Worm (Caenorhabditis elegans) whole organism, late embryonic: ENCODE results near the gene Y57G11B.3.

ENCODE experiments used
- ama-1 ChIP-seq: fragments of 150-350 bp; optimal IDR thresholded peaks from 2 replicates; lab custom pipeline; 2014
- ceh-18 ChIP-seq: sonication (generic microtip); optimal IDR thresholded peaks from 2 replicates; lab custom pipeline; 2016; ENCODE audit warnings: missing genetic modification characterization, missing compliant biosample characterization
- ceh-9 ChIP-seq: sonication (generic microtip); optimal IDR thresholded peaks from 2 replicates; lab custom pipeline; 2016; ENCODE audit warnings: mild to moderate bottlenecking, missing genetic modification characterization, inconsistent platforms, missing compliant biosample characterization
- elt-2 ChIP-seq: sonication (generic microtip); optimal IDR thresholded peaks from 2 replicates; lab custom pipeline; 2016; ENCODE audit warnings: missing genetic modification reagents, missing genetic modification characterization, missing compliant biosample characterization
- sdc-2 ChIP-seq: sonication (generic microtip); optimal IDR thresholded peaks from 2 replicates; lab custom pipeline; 2016; ENCODE audit warnings: missing genotype, missing genetic modification characterization, missing compliant biosample characterization
- tbx-2 ChIP-seq: sonication (generic microtip); optimal IDR thresholded peaks from 2 replicates; lab custom pipeline; 2016; ENCODE audit warnings: missing genetic modification characterization, missing compliant biosample characterization

DNA sequence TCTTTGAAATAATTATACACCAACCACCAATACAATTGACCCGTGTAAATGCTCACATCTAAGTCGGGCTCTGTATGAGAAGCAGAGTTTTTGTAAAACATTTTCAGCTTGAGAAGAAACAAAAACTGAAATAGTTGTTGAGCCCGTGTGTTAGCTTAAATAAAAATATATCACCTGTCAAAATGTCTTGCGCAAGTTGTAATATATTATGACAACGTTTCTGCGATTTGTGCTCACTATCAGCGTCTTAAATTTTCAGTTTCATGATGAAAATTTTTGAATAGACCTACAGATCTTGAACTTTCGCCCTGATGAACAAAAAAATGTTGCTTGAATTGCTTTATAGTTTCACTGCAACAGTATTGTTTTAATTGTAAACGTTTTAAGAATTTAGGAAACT lies 39.2 kb downstream of the Y57G11B.3 start, which contains the start of gene T27E7.4:
- TF ChIP-seq tbx-2 (tag; lab: Kevin White, UChicago) (no peak), ama-1 (lab: Kevin White, UChicago) (no peak), ceh-9 (no peak), elt-2 (tag; lab: Kevin White, UChicago) (no peak), ceh-18 (tag; lab: Kevin White, UChicago) (no peak), sdc-2 (no peak)
